Worm (Caenorhabditis elegans): ENCODE measurements around the gene C17F4.12.

- TF ChIP-seq flt-1 (GFP tag; IDR thresholded peaks at IDR 0.05) (no peak), ztf-29 (GFP tag; IDR thresholded peaks at IDR 0.05) (no peak), tab-1 (GFP tag; IDR thresholded peaks at IDR 0.05) (no peak), cog-1 (tag; optimal IDR thresholded peaks at IDR 0.05) (no peak), ztf-23 (GFP tag; IDR thresholded peaks at IDR 0.05) (no peak), ref-1 (GFP tag; conservative IDR thresholded peaks at IDR 0.05) (no peak), T22C8.4 (GFP tag; IDR thresholded peaks at IDR 0.05) (no peak), med-1 (GFP tag; optimal IDR thresholded peaks at IDR 0.05; ENCODE audit: insufficient read depth) (no peak)
Measured at ce11 chrII:3222686-3223085, 21.3 kb downstream of the C17F4.12 start, which contains the start of gene ZC239.13.
